Fruit fly (Drosophila melanogaster): ENCODE measurements around the gene CG4161.

DNA sequence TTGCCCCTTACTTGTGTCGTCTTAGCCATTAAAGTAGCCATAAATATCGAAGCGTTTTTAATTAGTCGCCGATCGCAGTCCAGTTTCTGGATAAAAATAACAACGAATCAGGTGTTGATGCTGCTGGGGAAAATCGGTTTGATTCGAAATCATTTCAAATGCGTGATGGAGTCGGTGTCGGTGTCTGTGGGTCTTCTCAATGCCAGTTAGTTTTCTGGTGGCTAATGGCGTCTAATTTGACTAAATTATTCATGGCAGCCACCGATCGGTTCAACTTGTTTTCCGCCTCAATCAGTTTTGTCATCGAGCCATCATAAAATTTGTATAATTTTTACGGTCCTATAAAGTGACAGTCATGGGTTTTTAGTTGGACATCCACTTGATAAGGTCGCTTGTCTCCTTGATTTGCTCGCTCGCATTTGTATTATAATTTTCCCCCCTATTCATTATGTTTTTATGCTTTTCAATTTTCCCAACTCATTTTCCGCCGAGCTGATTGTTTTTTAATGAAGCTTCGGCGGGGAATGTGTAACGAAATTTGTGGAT, 32.7 kb upstream of the CG4161 start:
- TF ChIP-seq CG5204 (GFP tag; optimal IDR thresholded peaks at IDR 0.05): no peak
- TF ChIP-seq pad (GFP tag; optimal IDR thresholded peaks at IDR 0.05): no peak
- TF ChIP-seq bab1 (GFP tag; optimal IDR thresholded peaks at IDR 0.05): no peak
- TF ChIP-seq CG1620 (GFP tag; optimal IDR thresholded peaks at IDR 0.05): no peak
- TF ChIP-seq CG12768 (GFP tag; optimal IDR thresholded peaks at IDR 0.05): no peak

All from whole organism, adult.